Worm (Caenorhabditis elegans) whole organism, early embryonic: Measurements from ENCODE around the gene T03G6.3.
A peak's percentile ranks its signal among the peaks of the same experiment; 100 is the strongest.

Source experiments
- B0310.2 ChIP-seq: sonication (generic microtip); optimal IDR thresholded peaks from 2 replicates; lab custom pipeline; 2016; ENCODE audit warnings: mild to moderate bottlenecking, missing genetic modification characterization, missing compliant biosample characterization
- F13C5.2 ChIP-seq: sonication (generic microtip); optimal IDR thresholded peaks from 2 replicates; lab custom pipeline; 2017; ENCODE audit warnings: mild to moderate bottlenecking, missing genetic modification characterization, inconsistent platforms, missing compliant biosample characterization
- aly-1 ChIP-seq: sonication (generic microtip); optimal IDR thresholded peaks from 2 replicates; lab custom pipeline; 2016; ENCODE audit warnings: missing genetic modification characterization, missing compliant biosample characterization
- ama-1 ChIP-seq: fragments of 150-350 bp; optimal IDR thresholded peaks from 2 replicates; lab custom pipeline; 2014
- ceh-13 ChIP-seq: fragments of 200-800 bp; sonication (Bioruptor generic); optimal IDR thresholded peaks from 2 replicates; lab custom pipeline; 2018; ENCODE audit warnings: mild to moderate bottlenecking, missing genetic modification characterization, missing compliant biosample characterization
- ceh-36 ChIP-seq: sonication (generic microtip); optimal IDR thresholded peaks from 2 replicates; lab custom pipeline; 2016; ENCODE audit warnings: missing genetic modification characterization, inconsistent platforms, missing compliant biosample characterization
- ets-7 ChIP-seq: sonication (generic microtip); optimal IDR thresholded peaks from 2 replicates; lab custom pipeline; 2016; ENCODE audit warnings: missing genotype, missing genetic modification characterization, missing compliant biosample characterization
- flt-1 ChIP-seq: fragments of 200-800 bp; sonication (Bioruptor generic); IDR thresholded peaks from 2 replicates; pipeline ENCODE4 v1.3.6; 2022; ENCODE audit warnings: missing genetic modification characterization, missing compliant biosample characterization
- hmbx-1 ChIP-seq: sonication (generic microtip); optimal IDR thresholded peaks from 2 replicates; lab custom pipeline; 2016; ENCODE audit warnings: mild to moderate bottlenecking, missing genetic modification characterization, missing compliant biosample characterization
- hmg-4 ChIP-seq: fragments of 200-800 bp; sonication (Bioruptor generic); optimal IDR thresholded peaks from 2 replicates; lab custom pipeline; 2018; ENCODE audit warnings: mild to moderate bottlenecking, missing genetic modification characterization, missing compliant biosample characterization
- hnd-1 ChIP-seq: sonication (generic microtip); optimal IDR thresholded peaks from 2 replicates; lab custom pipeline; 2016; ENCODE audit warnings: missing genetic modification characterization, missing compliant biosample characterization
- pes-1 ChIP-seq: fragments of 200-800 bp; sonication (Bioruptor generic); IDR thresholded peaks from 2 replicates; pipeline ENCODE4 v1.3.6; 2022; ENCODE audit warnings: missing genetic modification reagents, missing genetic modification characterization, missing compliant biosample characterization
- scrt-1 ChIP-seq: fragments of 200-800 bp; sonication (Bioruptor generic); IDR thresholded peaks from 2 replicates; pipeline ENCODE4 v1.3.6; 2022; ENCODE audit warnings: missing genetic modification characterization, missing compliant biosample characterization
- sea-1 ChIP-seq: fragments of 200-800 bp; sonication (Bioruptor generic); conservative IDR thresholded peaks from 2 replicates; pipeline ENCODE4 v1.3.6; 2022; ENCODE audit warnings: missing genetic modification characterization, missing compliant biosample characterization
- tbx-11 ChIP-seq: fragments of 200-800 bp; sonication (Bioruptor generic); IDR thresholded peaks from 2 replicates; pipeline ENCODE4 v1.3.6; 2022; ENCODE audit warnings: missing genetic modification characterization, missing compliant biosample characterization
- tbx-37 ChIP-seq: fragments of 200-800 bp; sonication (Bioruptor generic); conservative IDR thresholded peaks from 2 replicates; pipeline ENCODE4 v1.3.6; 2022; ENCODE audit warnings: missing genetic modification reagents, missing genetic modification characterization, missing compliant biosample characterization
- tra-4 ChIP-seq: sonication (generic microtip); optimal IDR thresholded peaks from 2 replicates; lab custom pipeline; 2017; ENCODE audit warnings: missing genetic modification characterization, missing compliant biosample characterization

The T03G6.3 gene

DNA sequence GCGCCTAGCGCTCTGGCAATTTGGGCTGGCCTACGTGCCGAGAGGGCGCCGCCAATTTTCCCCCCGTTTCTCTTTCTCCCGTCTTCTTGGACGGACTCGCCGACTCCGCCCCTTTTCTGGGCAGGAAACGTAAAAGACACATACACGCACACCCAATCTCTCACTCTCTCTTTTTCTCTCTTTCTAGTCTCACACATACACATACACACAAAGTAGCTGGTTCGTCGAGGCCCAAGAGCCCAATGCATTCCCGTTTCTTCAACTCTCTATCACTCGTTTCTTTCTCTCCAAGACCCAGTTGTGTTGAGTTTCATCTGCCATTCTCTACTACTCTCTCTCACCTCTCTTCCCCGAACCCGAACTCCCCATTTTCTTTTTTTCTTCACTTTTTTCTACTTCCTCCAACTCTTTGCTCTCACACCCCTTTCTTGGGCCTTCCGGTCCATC lies 16.7 kb downstream of the T03G6.3 start:
- TF ChIP-seq F13C5.2 (tag; lab: Kevin White, UChicago) (peak; percentile 45), ama-1 (lab: Kevin White, UChicago) (no peak), hmg-4 (GFP tag; lab: Kevin White, UChicago) (peak; percentile 52), hmbx-1 (no peak), ets-7 (no peak), scrt-1 (GFP tag; lab: Robert Waterston, UW) (0 out of 2 replicates have a peak, but pooled peaks have one; percentile 15)

DNA sequence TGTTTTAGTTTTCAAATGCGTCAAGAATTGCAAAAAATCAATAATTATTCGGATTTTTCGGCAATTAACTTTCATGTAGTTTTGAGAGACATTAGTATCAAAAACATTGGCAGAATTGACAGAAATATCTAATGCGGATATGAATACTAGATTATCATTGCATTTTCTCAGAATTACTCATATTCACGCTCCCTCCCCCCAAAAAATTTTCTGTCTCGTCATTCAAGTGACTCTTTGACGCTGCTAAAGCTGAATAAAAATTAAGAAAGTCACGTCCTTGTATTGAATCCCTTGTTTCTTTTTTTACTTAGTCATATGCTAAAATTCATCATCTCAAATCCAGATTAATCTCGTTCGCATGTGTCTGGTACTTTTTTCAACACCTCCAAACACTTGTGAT lies 18.9 kb downstream of the T03G6.3 start:
- TF ChIP-seq hmbx-1 (no peak), tra-4 (tag; lab: Kevin White, UChicago) (no peak), scrt-1 (GFP tag; lab: Robert Waterston, UW) (no peak), ets-7 (no peak), ceh-13 (GFP tag; lab: Kevin White, UChicago) (no peak), tbx-37 (GFP tag; lab: Robert Waterston, UW) (no peak), F13C5.2 (tag; lab: Kevin White, UChicago) (no peak), B0310.2 (no peak), tbx-11 (GFP tag; lab: Robert Waterston, UW) (no peak), sea-1 (GFP tag; lab: Robert Waterston, UW) (no peak), pes-1 (GFP tag; lab: Robert Waterston, UW) (no peak), ceh-36 (tag; lab: Kevin White, UChicago) (no peak), aly-1 (tag; lab: Kevin White, UChicago) (no peak), hnd-1 (no peak), hmg-4 (GFP tag; lab: Kevin White, UChicago) (no peak), ama-1 (lab: Kevin White, UChicago) (no peak)

DNA sequence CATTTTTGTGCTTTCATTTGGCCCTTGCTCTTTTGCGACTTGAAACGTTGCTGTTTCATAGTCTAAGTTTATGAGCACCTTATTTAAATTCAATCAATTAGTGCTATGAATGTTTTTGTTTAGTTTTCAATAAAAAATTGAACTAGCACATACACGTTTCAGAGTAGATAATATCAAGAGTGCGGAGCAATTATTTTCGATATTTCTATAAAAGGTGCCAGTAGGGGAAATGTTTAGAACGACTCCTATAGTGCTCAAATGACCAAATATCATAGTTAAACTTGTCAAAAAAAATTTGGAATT lies 19.8 kb downstream of the T03G6.3 start:
- TF ChIP-seq ceh-36 (tag; lab: Kevin White, UChicago) = no peak
- no peak for TF ChIP-seq tbx-37 (GFP tag; lab: Robert Waterston, UW)
- TF ChIP-seq tbx-11 (GFP tag; lab: Robert Waterston, UW) = no peak

DNA sequence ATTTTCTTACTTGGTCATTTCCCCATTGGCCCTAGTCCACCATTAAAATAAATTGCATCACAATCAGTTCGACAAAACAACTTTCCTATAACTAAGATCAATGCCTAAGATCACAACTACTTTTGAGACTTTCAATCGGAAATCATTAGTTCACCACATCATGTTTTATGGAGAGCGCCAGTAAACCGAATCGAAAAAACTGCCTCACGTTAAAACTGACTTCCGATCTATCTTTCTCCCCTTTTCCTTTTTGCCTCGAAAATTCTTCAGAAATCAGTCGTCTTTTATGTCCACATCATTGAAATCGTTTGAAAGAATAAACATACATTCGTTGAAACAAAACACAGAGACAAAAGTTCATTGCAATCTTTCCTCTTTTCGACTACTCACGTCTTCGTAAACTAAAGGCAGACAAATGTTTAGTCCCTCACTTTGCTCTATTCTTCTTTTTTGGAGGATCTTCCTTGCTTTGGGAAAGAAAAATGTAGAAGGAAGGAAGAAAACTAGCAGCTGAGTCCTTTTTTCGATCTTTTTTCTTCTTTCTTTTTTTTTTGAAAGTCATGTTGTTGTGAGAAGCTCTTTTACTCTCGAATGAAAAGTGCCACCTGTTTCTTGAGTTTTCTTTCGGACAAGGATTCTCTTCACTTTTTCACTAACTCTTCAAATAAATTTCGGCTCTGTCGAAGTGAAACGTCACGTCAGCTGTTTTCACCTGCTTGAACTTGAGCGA lies 20.3 kb downstream of the T03G6.3 start:
- TF ChIP-seq ets-7 (no peak), aly-1 (tag; lab: Kevin White, UChicago) (no peak), hmbx-1 (no peak), hnd-1 (no peak), F13C5.2 (tag; lab: Kevin White, UChicago) (no peak), B0310.2 (no peak), pes-1 (GFP tag; lab: Robert Waterston, UW) (no peak)

DNA sequence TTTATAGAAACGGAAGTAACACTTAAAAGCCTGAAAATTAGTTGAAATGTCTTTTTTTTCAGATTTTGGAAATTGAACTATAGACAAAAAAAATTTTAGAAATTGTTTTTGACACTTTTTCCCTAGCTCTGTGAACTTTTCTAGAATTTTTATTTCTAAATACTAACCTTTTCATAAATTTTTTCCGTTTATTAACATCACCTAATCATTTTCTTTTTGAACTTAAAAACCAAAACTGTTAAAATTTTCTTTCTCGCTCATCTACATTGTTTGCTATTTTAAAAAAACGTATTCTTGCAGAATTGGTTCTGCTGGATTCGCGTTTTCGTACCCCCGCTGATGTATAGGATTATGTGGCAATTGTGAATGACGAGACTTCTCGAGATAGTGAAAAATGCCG lies 21.8 kb downstream of the T03G6.3 start, which contains the start of the genes nhr-40 and T03G6.7:
Gene nhr-40, plus strand, starts transcription at position 301 of the 400 bp plus-strand sequence.
Gene T03G6.7, plus strand, starts transcription at position 337 of the 400 bp plus-strand sequence.
- no peak for TF ChIP-seq scrt-1 (GFP tag; lab: Robert Waterston, UW)
- TF ChIP-seq hmbx-1 = no peak
- TF ChIP-seq B0310.2 = no peak
- no peak for TF ChIP-seq ceh-13 (GFP tag; lab: Kevin White, UChicago)
- TF ChIP-seq aly-1 (tag; lab: Kevin White, UChicago) = no peak
- TF ChIP-seq ama-1 (lab: Kevin White, UChicago) = no peak
- no peak for TF ChIP-seq sea-1 (GFP tag; lab: Robert Waterston, UW)
- TF ChIP-seq ceh-36 (tag; lab: Kevin White, UChicago) = no peak
- TF ChIP-seq tra-4 (tag; lab: Kevin White, UChicago) = no peak
- no peak for TF ChIP-seq tbx-37 (GFP tag; lab: Robert Waterston, UW)
- no peak for TF ChIP-seq ets-7
- no peak for TF ChIP-seq F13C5.2 (tag; lab: Kevin White, UChicago)
- no peak for TF ChIP-seq pes-1 (GFP tag; lab: Robert Waterston, UW)
- no peak for TF ChIP-seq tbx-11 (GFP tag; lab: Robert Waterston, UW)
- TF ChIP-seq hmg-4 (GFP tag; lab: Kevin White, UChicago) = no peak
- no peak for TF ChIP-seq flt-1 (GFP tag; lab: Robert Waterston, UW)
- no peak for TF ChIP-seq hnd-1

DNA sequence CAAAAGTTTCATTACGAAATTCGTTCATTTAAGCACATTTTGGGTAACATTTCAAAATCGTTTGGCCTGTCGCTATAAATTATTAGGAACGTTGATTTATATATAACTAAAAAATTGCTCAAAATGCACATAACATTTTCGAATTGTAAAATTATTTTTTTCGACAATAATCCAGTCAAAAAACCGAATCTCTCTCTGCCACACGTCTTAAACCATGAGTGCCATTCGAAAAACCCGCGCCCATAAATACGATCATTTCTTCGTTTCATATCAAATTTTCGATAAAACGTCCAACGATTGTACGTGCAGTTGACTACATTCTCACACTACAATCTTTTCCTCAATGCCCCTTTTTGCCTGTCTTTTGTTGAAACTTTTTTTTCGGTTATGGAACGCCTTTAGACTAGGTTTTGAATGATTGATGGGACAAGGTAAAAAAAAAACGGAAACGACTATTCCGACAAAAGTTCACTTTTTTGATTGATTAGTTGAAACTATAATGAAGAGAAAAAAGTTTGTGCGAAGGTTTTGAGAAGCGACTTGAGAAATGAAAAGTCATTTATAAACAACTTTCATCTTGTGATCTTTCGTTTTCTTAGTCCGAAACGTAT lies 22.8 kb downstream of the T03G6.3 start:
- TF ChIP-seq ets-7 (no peak), pes-1 (GFP tag; lab: Robert Waterston, UW) (no peak), tra-4 (tag; lab: Kevin White, UChicago) (no peak), F13C5.2 (tag; lab: Kevin White, UChicago) (no peak), scrt-1 (GFP tag; lab: Robert Waterston, UW) (no peak), ceh-13 (GFP tag; lab: Kevin White, UChicago) (no peak), ceh-36 (tag; lab: Kevin White, UChicago) (no peak), hmg-4 (GFP tag; lab: Kevin White, UChicago) (no peak), tbx-11 (GFP tag; lab: Robert Waterston, UW) (no peak), ama-1 (lab: Kevin White, UChicago) (no peak), B0310.2 (no peak), hmbx-1 (no peak)

DNA sequence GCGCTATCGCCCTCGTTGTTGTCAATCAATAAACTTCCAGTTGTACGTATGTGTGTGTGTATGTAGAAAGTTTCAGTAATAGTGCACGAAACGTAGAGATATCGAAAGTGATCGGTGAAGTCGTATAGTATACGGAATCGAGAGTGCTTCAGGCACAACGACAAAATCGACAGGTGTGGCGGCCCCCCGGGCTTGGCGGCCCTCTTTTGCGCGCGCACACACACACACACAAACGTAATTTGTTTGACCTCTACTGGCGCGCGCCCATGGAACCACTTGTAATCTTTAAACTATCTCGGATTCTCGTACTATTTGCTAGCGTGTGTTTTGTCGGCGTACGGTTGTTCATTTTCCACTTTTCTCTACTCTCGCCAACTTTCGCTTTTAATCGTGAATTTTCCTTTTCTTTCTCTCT lies 23.9 kb downstream of the T03G6.3 start:
- TF ChIP-seq hmbx-1 (no peak), B0310.2 (no peak), sea-1 (GFP tag; lab: Robert Waterston, UW) (no peak), aly-1 (tag; lab: Kevin White, UChicago) (no peak), ets-7 (no peak), tbx-37 (GFP tag; lab: Robert Waterston, UW) (no peak)
